Worm (Caenorhabditis elegans): Measurements from ENCODE around the gene frpr-8.

DNA sequence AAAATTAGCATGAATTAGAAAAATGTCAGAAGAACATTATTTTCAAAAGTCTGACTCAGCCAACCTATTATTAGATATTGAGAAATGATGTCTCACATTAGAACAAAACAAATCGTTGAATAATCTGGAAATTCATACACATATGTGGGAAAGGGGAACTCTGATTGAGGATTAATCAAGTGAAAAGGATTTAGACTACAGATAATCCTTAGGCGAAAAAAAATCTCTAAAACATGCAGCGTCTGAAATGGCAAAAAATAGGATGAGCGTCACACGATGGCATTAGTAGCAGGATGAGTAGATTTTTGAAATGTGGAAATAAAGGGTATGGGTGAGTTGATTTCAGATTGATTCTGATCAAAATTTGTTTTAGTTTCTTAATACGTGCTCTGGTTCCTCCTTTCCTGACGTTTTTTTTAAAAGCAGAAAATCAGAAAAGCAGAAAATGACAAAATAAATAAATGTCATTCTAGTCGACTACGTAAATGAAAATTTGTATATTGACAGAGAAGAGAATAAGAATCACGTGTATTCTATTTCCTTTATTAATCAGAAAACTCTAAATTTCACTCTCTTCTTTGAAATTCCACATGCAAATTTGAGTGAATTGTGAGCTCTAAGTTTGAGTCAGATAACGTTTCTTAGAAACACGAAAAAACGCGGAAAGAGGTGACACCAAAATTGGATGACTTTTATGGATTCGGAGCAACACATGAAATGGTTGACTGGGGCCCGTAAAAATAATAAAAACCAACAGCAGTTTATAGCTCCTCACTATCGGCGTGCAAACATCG is 46.8 kb downstream of the frpr-8 start:
- TF ChIP-seq dao-5 (tag; optimal IDR thresholded peaks at IDR 0.05), result no peak
- no peak for TF ChIP-seq W03F9.2 (tag; optimal IDR thresholded peaks at IDR 0.05)
